Worm (Caenorhabditis elegans): ENCODE data around the gene rev-3.

ce11 chrIII:5836816-5837215 lies 46.4 kb upstream of the rev-3 start, which contains the start of gene W04D12.1:
- TF ChIP-seq W03F9.2 (tag; optimal IDR thresholded peaks at IDR 0.05), result no peak
- no peak for TF ChIP-seq him-1 (tag; optimal IDR thresholded peaks at IDR 0.05)
- TF ChIP-seq dao-5 (tag; optimal IDR thresholded peaks at IDR 0.05), result no peak
